Fruit fly (Drosophila melanogaster): ENCODE results near the gene CG10466.
A peak's percentile ranks its signal among the peaks of the same experiment; 100 is the strongest.

The CG10466 gene

DNA sequence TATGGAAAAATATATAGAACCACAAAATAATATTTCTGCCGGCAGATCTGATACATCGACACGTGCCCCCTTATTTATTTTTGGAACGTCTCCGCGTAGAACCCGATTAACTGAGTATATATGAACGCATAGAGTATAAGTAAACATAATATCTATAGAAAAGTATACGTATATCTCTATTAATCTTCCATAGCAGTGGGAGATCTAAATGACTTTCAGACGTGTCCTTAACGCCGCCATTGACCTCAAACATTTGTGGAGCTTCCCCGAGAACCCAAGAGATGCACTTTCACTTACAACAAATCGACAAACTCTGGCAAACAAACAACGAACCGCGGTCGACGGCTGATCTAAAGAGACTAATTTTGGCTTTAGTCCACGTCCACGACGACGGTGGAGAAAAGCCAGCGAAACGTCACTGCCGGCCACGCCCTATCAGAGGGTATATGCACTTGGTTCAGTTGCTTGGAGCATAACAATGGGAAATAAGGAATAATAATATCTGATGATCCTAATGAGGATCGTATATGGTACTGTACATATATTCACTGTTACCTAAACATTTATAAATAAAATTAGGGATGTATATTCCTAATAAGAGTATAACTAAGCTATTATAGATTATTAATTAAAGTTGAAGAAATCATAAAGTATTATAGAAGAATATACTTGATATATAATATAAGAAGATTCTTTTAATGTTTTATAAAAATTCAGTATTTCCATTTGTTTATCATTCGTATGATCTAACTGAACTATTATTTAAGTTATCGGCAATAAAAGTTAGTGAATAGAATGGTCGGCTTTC is 27.9 kb upstream of the CG10466 start, which contains the start of gene fbp (continued):
- no peak for TF ChIP-seq CG10959 (GFP tag; IDR thresholded peaks at IDR 0.05)
- peak; percentile 67 for TF ChIP-seq CG14710 (tag; optimal IDR thresholded peaks at IDR 0.05)
- TF ChIP-seq oc (tag; optimal IDR thresholded peaks at IDR 0.05): no peak
- TF ChIP-seq ATbp (GFP tag; optimal IDR thresholded peaks at IDR 0.05): peak; percentile 26
- TF ChIP-seq PHDP (tag; optimal IDR thresholded peaks at IDR 0.05): peak; percentile 44
- TF ChIP-seq insv (GFP tag; optimal IDR thresholded peaks at IDR 0.05): no peak
- peak; percentile 48 for TF ChIP-seq nerfin-1 (tag; optimal IDR thresholded peaks at IDR 0.05)
- TF ChIP-seq CG7745 (tag; optimal IDR thresholded peaks at IDR 0.05): no peak
- TF ChIP-seq Chrac-16 (GFP tag; optimal IDR thresholded peaks at IDR 0.05): peak; percentile 69
- no peak for TF ChIP-seq CTCF (GFP tag; optimal IDR thresholded peaks at IDR 0.05)
- TF ChIP-seq ase (GFP tag; IDR thresholded peaks at IDR 0.05): peak; percentile 34; the same call in 1 of the 3 replicates
- no peak for TF ChIP-seq jigr1 (GFP tag; IDR thresholded peaks at IDR 0.05)
- peak; percentile 78 for TF ChIP-seq grau (tag; optimal IDR thresholded peaks at IDR 0.05)
- no peak for TF ChIP-seq zf30C (GFP tag; optimal IDR thresholded peaks at IDR 0.05)
- peak; percentile 63 for TF ChIP-seq D19B (GFP tag; optimal IDR thresholded peaks at IDR 0.05)
- TF ChIP-seq Dad (GFP tag; optimal IDR thresholded peaks at IDR 0.05): no peak
- peak; percentile 74 for TF ChIP-seq tio (GFP tag; optimal IDR thresholded peaks at IDR 0.05)
- peak; percentile 62 for TF ChIP-seq Sox102F (GFP tag; optimal IDR thresholded peaks at IDR 0.05)
- TF ChIP-seq Kr (GFP tag; optimal IDR thresholded peaks at IDR 0.05): no peak
- no peak for TF ChIP-seq mld (GFP tag; IDR thresholded peaks at IDR 0.05; ENCODE audit: partially characterized antibody)
- no peak for TF ChIP-seq CG15479 (GFP tag; optimal IDR thresholded peaks at IDR 0.05)
- TF ChIP-seq Hr3 (GFP tag; optimal IDR thresholded peaks at IDR 0.05): peak; percentile 73
- TF ChIP-seq ara (GFP tag; IDR thresholded peaks at IDR 0.05): no peak
- TF ChIP-seq Ravus (GFP tag; IDR thresholded peaks at IDR 0.05): no peak; the same call in 1 of the 2 replicates
- TF ChIP-seq CG4404 (GFP tag; IDR thresholded peaks at IDR 0.05): no peak
- TF ChIP-seq CG6813 (GFP tag; optimal IDR thresholded peaks at IDR 0.05): no peak
- peak in 1 of 2 experiments; percentile 70 for TF ChIP-seq Eip74EF (GFP tag; optimal IDR thresholded peaks at IDR 0.05)
- TF ChIP-seq CG9797 (GFP tag; optimal IDR thresholded peaks at IDR 0.05): no peak
- no peak for TF ChIP-seq Sin3A (optimal IDR thresholded peaks at IDR 0.05)
- TF ChIP-seq gfzf (GFP tag; optimal IDR thresholded peaks at IDR 0.05): no peak
- no peak for TF ChIP-seq sd (tag; optimal IDR thresholded peaks at IDR 0.05)
- no peak for TF ChIP-seq abd-A (tag; optimal IDR thresholded peaks at IDR 0.05)
- TF ChIP-seq nerfin-2 (GFP tag; IDR thresholded peaks at IDR 0.05; ENCODE audit: partially characterized antibody): no peak
- no peak for TF ChIP-seq nom (GFP tag; optimal IDR thresholded peaks at IDR 0.05)
- peak in 1 of 2 experiments; percentile 66 for TF ChIP-seq dpn (GFP tag; optimal IDR thresholded peaks at IDR 0.05)
- TF ChIP-seq phol (tag; optimal IDR thresholded peaks at IDR 0.05): peak; percentile 74
- TF ChIP-seq C15 (GFP tag; IDR thresholded peaks at IDR 0.05): no peak
- TF ChIP-seq CG34224 (GFP tag; IDR thresholded peaks at IDR 0.05; ENCODE audit: partially characterized antibody): no peak
- peak; percentile 36 for TF ChIP-seq CG15601 (tag; optimal IDR thresholded peaks at IDR 0.05)
- no peak for TF ChIP-seq ERR (GFP tag; optimal IDR thresholded peaks at IDR 0.05)
- TF ChIP-seq CG1529 (GFP tag; optimal IDR thresholded peaks at IDR 0.05): peak; percentile 46
- peak; percentile 58; the same call in 1 of the 2 replicates for TF ChIP-seq Awh (GFP tag; IDR thresholded peaks at IDR 0.05)
- no peak for TF ChIP-seq tup (GFP tag; optimal IDR thresholded peaks at IDR 0.05)
- no peak for TF ChIP-seq gce (GFP tag; IDR thresholded peaks at IDR 0.05)
- TF ChIP-seq cas (GFP tag; IDR thresholded peaks at IDR 0.05): no peak
- TF ChIP-seq CG4730 (GFP tag; IDR thresholded peaks at IDR 0.05): no peak
- peak; percentile 48; the same call in 1 of the 2 replicates for TF ChIP-seq al (GFP tag; IDR thresholded peaks at IDR 0.05)
- peak; percentile 55 for TF ChIP-seq CG1233 (GFP tag; optimal IDR thresholded peaks at IDR 0.05)
- peak; percentile 89 for TF ChIP-seq CG18262 (tag; optimal IDR thresholded peaks at IDR 0.05)
